Fruit fly (Drosophila melanogaster): ENCODE data around the gene CG7606.
A peak's percentile ranks its signal among the peaks of the same experiment; 100 is the strongest.

CG7606 gene

dm6 chr3R:17604198-17604879 is 8.0 kb downstream of the CG7606 start (continued):
- TF ChIP-seq CrebB (tag; optimal IDR thresholded peaks at IDR 0.05), result no peak
- TF ChIP-seq Oaz (GFP tag; IDR thresholded peaks at IDR 0.05), result peak; percentile 33; the same call in 1 of the 2 replicates
- TF ChIP-seq Dad (GFP tag; optimal IDR thresholded peaks at IDR 0.05), result no peak
- TF ChIP-seq NC2β (GFP tag; optimal IDR thresholded peaks at IDR 0.05), result peak; percentile 15
- TF ChIP-seq CG10431 (GFP tag; optimal IDR thresholded peaks at IDR 0.05), result peak; percentile 66
- TF ChIP-seq shn (GFP tag; optimal IDR thresholded peaks at IDR 0.05), result no peak
- peak; percentile 77 for TF ChIP-seq CG8359 (GFP tag; optimal IDR thresholded peaks at IDR 0.05; ENCODE audit: borderline replicate concordance)
- peak; percentile 24 for TF ChIP-seq ems (GFP tag; optimal IDR thresholded peaks at IDR 0.05)
- peak; percentile 19 for TF ChIP-seq CG33213 (GFP tag; optimal IDR thresholded peaks at IDR 0.05)
- TF ChIP-seq MESR4 (GFP tag; optimal IDR thresholded peaks at IDR 0.05), result no peak
- no peak for TF ChIP-seq CG9876 (GFP tag; optimal IDR thresholded peaks at IDR 0.05)
- TF ChIP-seq Ssrp (tag; optimal IDR thresholded peaks at IDR 0.05), result peak; percentile 88
- TF ChIP-seq maf-S (GFP tag; optimal IDR thresholded peaks at IDR 0.05), result peak; percentile 25
- TF ChIP-seq Max (GFP tag; optimal IDR thresholded peaks at IDR 0.05), result peak; percentile 43
- TF ChIP-seq CG13287 (GFP tag; IDR thresholded peaks at IDR 0.05; ENCODE audit: partially characterized antibody), result no peak; the same call in 1 of the 2 replicates
- TF ChIP-seq MBD-R2 (GFP tag; IDR thresholded peaks at IDR 0.05), result no peak
- TF ChIP-seq D (optimal IDR thresholded peaks at IDR 0.05), result peak; percentile 5
- TF ChIP-seq D (GFP tag; optimal IDR thresholded peaks at IDR 0.05), result peak; percentile 84
- no peak for TF ChIP-seq nerfin-2 (GFP tag; IDR thresholded peaks at IDR 0.05; ENCODE audit: partially characterized antibody)
- TF ChIP-seq CG4730 (GFP tag; IDR thresholded peaks at IDR 0.05), result 0 out of 2 replicates have a peak, but pooled peaks have one; percentile 34
- peak; percentile 74 for TF ChIP-seq CG12104 (GFP tag; optimal IDR thresholded peaks at IDR 0.05)
- peak; percentile 7 for TF ChIP-seq HmgD (GFP tag; optimal IDR thresholded peaks at IDR 0.05)
- TF ChIP-seq YL-1 (GFP tag; optimal IDR thresholded peaks at IDR 0.05), result peak; percentile 69
- peak; percentile 2 for TF ChIP-seq CG7786 (GFP tag; optimal IDR thresholded peaks at IDR 0.05)
- peak; percentile 79 for TF ChIP-seq az2 (GFP tag; optimal IDR thresholded peaks at IDR 0.05)
- peak; percentile 79 for TF ChIP-seq CG17568 (GFP tag; optimal IDR thresholded peaks at IDR 0.05)
- TF ChIP-seq ranshi (GFP tag; IDR thresholded peaks at IDR 0.05), result peak; percentile 69
- peak; percentile 88 for TF ChIP-seq fd96Cb (tag; optimal IDR thresholded peaks at IDR 0.05)
- no peak for TF ChIP-seq btn (GFP tag; optimal IDR thresholded peaks at IDR 0.05)
- peak; percentile 41; the same call in 1 of the 2 replicates for TF ChIP-seq sim (GFP tag; IDR thresholded peaks at IDR 0.05)
- TF ChIP-seq Vsx1 (GFP tag; optimal IDR thresholded peaks at IDR 0.05), result peak; percentile 70
- no peak for TF ChIP-seq CG2199 (GFP tag; IDR thresholded peaks at IDR 0.05)
- no peak for TF ChIP-seq CG34422 (GFP tag; IDR thresholded peaks at IDR 0.05)
- TF ChIP-seq CG3163 (GFP tag; optimal IDR thresholded peaks at IDR 0.05), result no peak
- no peak for TF ChIP-seq luna (GFP tag; optimal IDR thresholded peaks at IDR 0.05)
- TF ChIP-seq pum (GFP tag; optimal IDR thresholded peaks at IDR 0.05), result peak; percentile 26
- TF ChIP-seq Gsc (GFP tag; IDR thresholded peaks at IDR 0.05), result no peak
- peak; percentile 46; the same call in 1 of the 2 replicates for TF ChIP-seq seq (GFP tag; IDR thresholded peaks at IDR 0.05)
- no peak for TF ChIP-seq CG3065 (GFP tag; optimal IDR thresholded peaks at IDR 0.05)
- TF ChIP-seq Blimp-1 (GFP tag; optimal IDR thresholded peaks at IDR 0.05), result peak; percentile 76
- no peak for TF ChIP-seq dimm (GFP tag; IDR thresholded peaks at IDR 0.05)
- TF ChIP-seq CG11456 (GFP tag; IDR thresholded peaks at IDR 0.05), result no peak; the same call in 2 of the 3 replicates
- peak; percentile 99 for TF ChIP-seq pros (GFP tag; optimal IDR thresholded peaks at IDR 0.05)
- TF ChIP-seq bab2 (GFP tag; optimal IDR thresholded peaks at IDR 0.05), result peak; percentile 20
- peak; percentile 82 for TF ChIP-seq sqz (GFP tag; optimal IDR thresholded peaks at IDR 0.05)
- peak; percentile 69 for TF ChIP-seq Dek (tag; optimal IDR thresholded peaks at IDR 0.05)
- no peak for TF ChIP-seq CG10321 (GFP tag; IDR thresholded peaks at IDR 0.05)
- TF ChIP-seq CG12942 (GFP tag; optimal IDR thresholded peaks at IDR 0.05), result peak; percentile 19
- TF ChIP-seq wdn (GFP tag; IDR thresholded peaks at IDR 0.05), result no peak; the same call in 1 of the 2 replicates
- TF ChIP-seq CG15514 (GFP tag; optimal IDR thresholded peaks at IDR 0.05), result peak; percentile 63
- TF ChIP-seq Sin3A (optimal IDR thresholded peaks at IDR 0.05), result no peak
